Worm (Caenorhabditis elegans): Measurements from ENCODE around the gene srv-32.

ce11 chrIV:6266499-6266898 is 15.5 kb downstream of the srv-32 start, which contains the start of gene srv-29:
- TF ChIP-seq unc-62 (GFP tag; optimal IDR thresholded peaks at IDR 0.05) = no peak
- TF ChIP-seq nhr-11 (tag; optimal IDR thresholded peaks at IDR 0.05) = no peak
- TF ChIP-seq mdl-1 (tag; optimal IDR thresholded peaks at IDR 0.05) = no peak
- no peak for TF ChIP-seq ceh-82 (tag; optimal IDR thresholded peaks at IDR 0.05)
- TF ChIP-seq ztf-4 (tag; optimal IDR thresholded peaks at IDR 0.05) = no peak
- no peak for TF ChIP-seq skn-1 (tag; optimal IDR thresholded peaks at IDR 0.05)
- TF ChIP-seq ZK546.5 (tag; optimal IDR thresholded peaks at IDR 0.05) = no peak
- TF ChIP-seq unc-39 (tag; optimal IDR thresholded peaks at IDR 0.05) = no peak
- no peak for TF ChIP-seq ztf-11 (tag; optimal IDR thresholded peaks at IDR 0.05)
- no peak for TF ChIP-seq jun-1 (tag; optimal IDR thresholded peaks at IDR 0.05)
